Fruit fly (Drosophila melanogaster) whole organism, embryonic: ENCODE data around the gene bnl.

Source experiments
- Blimp-1 ChIP-seq: fragments of 200-800 bp; sonication (Bioruptor generic); optimal IDR thresholded peaks from 3 replicates; lab custom pipeline; 2018; ENCODE audit warnings: missing biosample characterization, missing genetic modification characterization, mild to moderate bottlenecking, moderate library complexity, missing genetic modification reagents
- Bteb2 ChIP-seq: fragments of 200-800 bp; sonication (Bioruptor generic); optimal IDR thresholded peaks from 2 replicates; lab custom pipeline; 2016; ENCODE audit warnings: missing biosample characterization, missing genetic modification characterization
- CG10267 ChIP-seq: fragments of 200-800 bp; sonication (Bioruptor generic); optimal IDR thresholded peaks from 2 replicates; lab custom pipeline; 2018; ENCODE audit warnings: missing biosample characterization, mild to moderate bottlenecking, missing genetic modification characterization, moderate library complexity
- CG10979 ChIP-seq: fragments of 200-800 bp; sonication (Bioruptor generic); optimal IDR thresholded peaks from 2 replicates; lab custom pipeline; 2018; ENCODE audit warnings: missing biosample characterization, mild to moderate bottlenecking, missing genetic modification characterization, moderate library complexity
- CG11504 ChIP-seq: fragments of 200-800 bp; sonication (Bioruptor generic); optimal IDR thresholded peaks from 3 replicates; lab custom pipeline; 2019; ENCODE audit warnings: missing biosample characterization, mild to moderate bottlenecking, missing genetic modification characterization, moderate library complexity
- CG12219 ChIP-seq: fragments of 200-800 bp; sonication (Bioruptor generic); optimal IDR thresholded peaks from 3 replicates; lab custom pipeline; 2018; ENCODE audit warnings: missing biosample characterization, mild to moderate bottlenecking, missing genetic modification characterization
- CG12391 ChIP-seq: fragments of 200-800 bp; sonication (Bioruptor generic); optimal IDR thresholded peaks from 3 replicates; lab custom pipeline; 2018; ENCODE audit warnings: missing biosample characterization, mild to moderate bottlenecking, missing genetic modification characterization, moderate library complexity
- CG13424 ChIP-seq: fragments of 200-800 bp; sonication (Bioruptor generic); optimal IDR thresholded peaks from 2 replicates; lab custom pipeline; 2019; ENCODE audit warnings: missing biosample characterization, mild to moderate bottlenecking, missing genetic modification characterization, moderate library complexity
- CG13775 ChIP-seq: fragments of 200-800 bp; sonication (Bioruptor generic); optimal IDR thresholded peaks from 3 replicates; lab custom pipeline; 2017; ENCODE audit warnings: missing biosample characterization, mild to moderate bottlenecking, missing genetic modification characterization
- CG14441 ChIP-seq: fragments of 200-800 bp; sonication (Bioruptor generic); IDR thresholded peaks from 2 replicates; pipeline ENCODE4 v1.3.6; 2022; ENCODE audit warnings: missing biosample characterization, missing genetic modification characterization
- CG14710 ChIP-seq: fragments of 200-800 bp; sonication (Bioruptor generic); optimal IDR thresholded peaks from 3 replicates; lab custom pipeline; 2019; ENCODE audit warnings: missing biosample characterization, mild to moderate bottlenecking, missing genetic modification characterization, moderate library complexity
- CG15073 ChIP-seq: fragments of 200-800 bp; sonication (Bioruptor generic); optimal IDR thresholded peaks from 2 replicates; lab custom pipeline; 2016; ENCODE audit warnings: missing biosample characterization, missing genetic modification characterization
- CG17186 ChIP-seq: fragments of 200-800 bp; sonication (Bioruptor generic); optimal IDR thresholded peaks from 3 replicates; lab custom pipeline; 2017; ENCODE audit warnings: missing biosample characterization, missing genetic modification reagents, missing genetic modification characterization
- CG17361 ChIP-seq: fragments of 200-800 bp; sonication (Bioruptor generic); IDR thresholded peaks from 3 replicates; pipeline ENCODE4 v1.3.6; 2022; ENCODE audit warnings: missing biosample characterization, missing genetic modification characterization
- CG17802 ChIP-seq: fragments of 200-800 bp; sonication (Bioruptor generic); optimal IDR thresholded peaks from 2 replicates; lab custom pipeline; 2018; ENCODE audit warnings: missing biosample characterization, mild to moderate bottlenecking, missing genetic modification characterization, moderate library complexity
- CG17829 ChIP-seq: fragments of 200-800 bp; optimal IDR thresholded peaks from 2 replicates; lab custom pipeline; 2019; ENCODE audit warnings: missing biosample characterization, mild to moderate bottlenecking, missing genetic modification characterization, moderate library complexity
- CG2199 ChIP-seq: fragments of 200-800 bp; sonication (Bioruptor generic); IDR thresholded peaks from 3 replicates; pipeline ENCODE4 v1.3.6; 2022; ENCODE audit warnings: missing biosample characterization, missing genetic modification characterization
- CG2712 ChIP-seq: fragments of 200-800 bp; optimal IDR thresholded peaks from 3 replicates; lab custom pipeline; 2019; ENCODE audit warnings: missing biosample characterization, mild to moderate bottlenecking, missing genetic modification characterization, moderate library complexity
- CG3163 ChIP-seq: fragments of 200-800 bp; sonication (Bioruptor generic); optimal IDR thresholded peaks from 3 replicates; lab custom pipeline; 2016; ENCODE audit warnings: missing biosample characterization, missing genetic modification characterization
- CG32532 ChIP-seq: fragments of 200-800 bp; sonication (Bioruptor generic); IDR thresholded peaks from 2 replicates; pipeline ENCODE4 v1.3.6; 2022; ENCODE audit warnings: missing biosample characterization, missing genetic modification characterization
- CG3847 ChIP-seq: fragments of 200-800 bp; sonication (Bioruptor generic); IDR thresholded peaks from 2 replicates; pipeline ENCODE4 v1.3.6; 2022; ENCODE audit warnings: missing biosample characterization, missing genetic modification characterization
- CG5180 ChIP-seq: fragments of 200-800 bp; sonication (Bioruptor generic); optimal IDR thresholded peaks from 3 replicates; lab custom pipeline; 2017; ENCODE audit warnings: missing biosample characterization, missing genetic modification characterization, mild to moderate bottlenecking, moderate library complexity, missing genetic modification reagents
- CG6813 ChIP-seq: fragments of 200-800 bp; sonication (Bioruptor generic); optimal IDR thresholded peaks from 2 replicates; lab custom pipeline; 2017; ENCODE audit warnings: missing biosample characterization, missing genetic modification characterization, mild to moderate bottlenecking, moderate library complexity, missing genetic modification reagents
- CG7357 ChIP-seq: fragments of 200-800 bp; sonication (Bioruptor generic); IDR thresholded peaks from 3 replicates; pipeline ENCODE4 v1.3.6; 2022; ENCODE audit warnings: missing biosample characterization, missing genetic modification characterization
- CG7745 ChIP-seq: fragments of 200-800 bp; sonication (Bioruptor generic); optimal IDR thresholded peaks from 2 replicates; lab custom pipeline; 2018; ENCODE audit warnings: missing biosample characterization, mild to moderate bottlenecking, missing genetic modification characterization, moderate library complexity
- CG9727 ChIP-seq: fragments of 200-800 bp; sonication (Bioruptor generic); optimal IDR thresholded peaks from 3 replicates; lab custom pipeline; 2017; ENCODE audit warnings: missing biosample characterization, mild to moderate bottlenecking, missing genetic modification characterization
- Kr ChIP-seq: fragments of 200-800 bp; sonication (Bioruptor generic); optimal IDR thresholded peaks from 2 replicates; lab custom pipeline; 2017; ENCODE audit warnings: missing biosample characterization, mild to moderate bottlenecking, missing genetic modification characterization
- Lhr ChIP-seq: fragments of 200-800 bp; sonication (Bioruptor generic); optimal IDR thresholded peaks from 3 replicates; lab custom pipeline; 2017; ENCODE audit warnings: mild to moderate bottlenecking, missing biosample characterization, missing genetic modification reagents, missing genetic modification characterization
- Max ChIP-seq: fragments of 200-800 bp; sonication (Bioruptor generic); optimal IDR thresholded peaks from 2 replicates; lab custom pipeline; 2016; ENCODE audit warnings: missing biosample characterization, mild to moderate bottlenecking, missing genetic modification characterization
- Sox102F ChIP-seq: fragments of 200-800 bp; sonication (Bioruptor generic); optimal IDR thresholded peaks from 2 replicates; lab custom pipeline; 2018; ENCODE audit warnings: missing biosample characterization, mild to moderate bottlenecking, missing genetic modification characterization, moderate library complexity
- Sry-δ ChIP-seq: fragments of 200-800 bp; sonication (Bioruptor generic); optimal IDR thresholded peaks from 2 replicates; lab custom pipeline; 2016; ENCODE audit warnings: missing biosample characterization, missing genetic modification characterization
- Ssrp ChIP-seq: fragments of 200-800 bp; sonication (Bioruptor generic); optimal IDR thresholded peaks from 2 replicates; lab custom pipeline; 2018; ENCODE audit warnings: missing biosample characterization, mild to moderate bottlenecking, missing genetic modification characterization, moderate library complexity
- Vsx1 ChIP-seq: fragments of 200-800 bp; sonication (Bioruptor generic); optimal IDR thresholded peaks from 2 replicates; lab custom pipeline; 2017; ENCODE audit warnings: missing biosample characterization, mild to moderate bottlenecking, missing genetic modification characterization, missing genetic modification reagents
- chn ChIP-seq: fragments of 200-800 bp; sonication (Bioruptor generic); optimal IDR thresholded peaks from 2 replicates; lab custom pipeline; 2016; ENCODE audit warnings: missing biosample characterization, missing genetic modification characterization
- ems ChIP-seq: fragments of 200-800 bp; sonication (Bioruptor generic); optimal IDR thresholded peaks from 3 replicates; lab custom pipeline; 2016; ENCODE audit warnings: missing biosample characterization, missing genetic modification characterization
- fd64A ChIP-seq: fragments of 200-800 bp; sonication (Bioruptor generic); optimal IDR thresholded peaks from 3 replicates; lab custom pipeline; 2018; ENCODE audit warnings: missing biosample characterization, mild to moderate bottlenecking, missing genetic modification characterization
- gem ChIP-seq: fragments of 200-800 bp; sonication (Bioruptor generic); optimal IDR thresholded peaks from 2 replicates; lab custom pipeline; 2019; ENCODE audit warnings: missing biosample characterization, mild to moderate bottlenecking, missing genetic modification characterization, moderate library complexity
- grn ChIP-seq: fragments of 200-800 bp; sonication (Bioruptor generic); optimal IDR thresholded peaks from 3 replicates; lab custom pipeline; 2017; ENCODE audit warnings: missing biosample characterization, missing genetic modification characterization
- gsb-n ChIP-seq: fragments of 200-800 bp; sonication (Bioruptor generic); optimal IDR thresholded peaks from 3 replicates; lab custom pipeline; 2018; ENCODE audit warnings: missing biosample characterization, mild to moderate bottlenecking, missing genetic modification characterization
- hbn ChIP-seq: fragments of 200-800 bp; sonication (Bioruptor generic); IDR thresholded peaks from 2 replicates; pipeline ENCODE4 v1.3.6; 2022; ENCODE audit warnings: missing biosample characterization, missing genetic modification characterization; ENCODE audit not compliant: partially characterized antibody
- ken ChIP-seq: fragments of 200-800 bp; sonication (Bioruptor generic); IDR thresholded peaks from 3 replicates; pipeline ENCODE4 v1.3.6; 2022; ENCODE audit warnings: missing biosample characterization, missing genetic modification characterization
- knrl ChIP-seq: fragments of 200-800 bp; sonication (Bioruptor generic); IDR thresholded peaks from 3 replicates; pipeline ENCODE4 v1.3.6; 2022; ENCODE audit warnings: missing biosample characterization, missing genetic modification characterization; ENCODE audit not compliant: partially characterized antibody
- lbe ChIP-seq: fragments of 200-800 bp; sonication (Bioruptor generic); optimal IDR thresholded peaks from 2 replicates; lab custom pipeline; 2016; ENCODE audit warnings: missing biosample characterization, mild to moderate bottlenecking, missing genetic modification characterization
- nau ChIP-seq: fragments of 200-800 bp; sonication (Bioruptor generic); optimal IDR thresholded peaks from 3 replicates; lab custom pipeline; 2017; ENCODE audit warnings: missing biosample characterization, mild to moderate bottlenecking, missing genetic modification characterization, missing genetic modification reagents
- nmo ChIP-seq: fragments of 200-800 bp; sonication (Bioruptor generic); optimal IDR thresholded peaks from 2 replicates; lab custom pipeline; 2018; ENCODE audit warnings: missing biosample characterization, mild to moderate bottlenecking, missing genetic modification characterization, moderate library complexity
- otp ChIP-seq: fragments of 200-800 bp; sonication (Bioruptor generic); IDR thresholded peaks from 3 replicates; pipeline ENCODE4, ENCODE4 v1.3.6; 2022; ENCODE audit warnings: missing biosample characterization, missing genetic modification characterization
- repo ChIP-seq: fragments of 200-800 bp; sonication (Bioruptor generic); optimal IDR thresholded peaks from 2 replicates; lab custom pipeline; 2016; ENCODE audit warnings: missing biosample characterization, missing genetic modification characterization
- sim ChIP-seq: fragments of 200-800 bp; sonication (Bioruptor generic); IDR thresholded peaks from 2 replicates; pipeline ENCODE4 v1.3.6; 2022; ENCODE audit warnings: missing biosample characterization, missing genetic modification characterization
- twi ChIP-seq: fragments of 200-800 bp; optimal IDR thresholded peaks from 2 replicates; lab custom pipeline; 2019; ENCODE audit warnings: missing biosample characterization, mild to moderate bottlenecking, missing genetic modification characterization, moderate library complexity
- tx ChIP-seq: fragments of 200-800 bp; sonication (Bioruptor generic); optimal IDR thresholded peaks from 2 replicates; lab custom pipeline; 2016; ENCODE audit warnings: missing biosample characterization, missing genetic modification characterization
- z ChIP-seq: fragments of 200-800 bp; sonication (Bioruptor generic); IDR thresholded peaks from 3 replicates; pipeline ENCODE4 v1.3.6; 2022; ENCODE audit warnings: missing biosample characterization, missing genetic modification characterization

bnl gene

DNA sequence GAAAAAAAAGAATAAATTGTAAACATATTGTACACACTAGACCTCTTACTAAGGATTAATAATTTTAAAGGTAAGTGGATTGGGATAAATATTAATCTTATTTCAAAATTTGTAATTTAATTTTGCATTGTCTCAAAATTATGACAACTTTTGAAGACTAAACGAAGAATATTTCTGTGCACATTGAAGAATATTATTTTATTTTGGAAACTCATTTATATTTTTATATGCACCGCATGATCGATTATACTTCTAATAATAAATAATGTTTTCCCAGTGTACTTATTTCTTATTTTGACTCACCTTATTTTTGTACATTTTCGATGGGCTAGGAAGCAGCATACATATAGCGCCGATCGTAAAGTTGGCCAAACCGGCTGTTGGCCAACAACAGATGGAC, 7.3 kb upstream of the bnl start (continued):
- TF ChIP-seq Max: no peak
- peak; percentile 10 for TF ChIP-seq CG11504 (tag; lab: Kevin White, UChicago)
- TF ChIP-seq CG9727 (GFP tag; lab: Kevin White, UChicago): no peak
- TF ChIP-seq CG10267 (tag; lab: Kevin White, UChicago): peak; percentile 18
- TF ChIP-seq CG7745 (tag; lab: Kevin White, UChicago): no peak
- no peak for TF ChIP-seq twi (tag; lab: Kevin White, UChicago)
- TF ChIP-seq CG17829: peak; percentile 33
- TF ChIP-seq CG32532 (GFP tag; lab: Robert Waterston, UW): no peak
- TF ChIP-seq CG2199 (GFP tag; lab: Robert Waterston, UW): no peak
- no peak for TF ChIP-seq chn (GFP tag; lab: Kevin White, UChicago)
- TF ChIP-seq CG14441: no peak
- no peak for TF ChIP-seq hbn (GFP tag; lab: Robert Waterston, UW)
- no peak for TF ChIP-seq repo (GFP tag; lab: Kevin White, UChicago)
- TF ChIP-seq CG5180 (GFP tag; lab: Kevin White, UChicago): no peak
- TF ChIP-seq Ssrp: no peak
- no peak for TF ChIP-seq tx (GFP tag; lab: Kevin White, UChicago)
- no peak for TF ChIP-seq CG13424
- TF ChIP-seq CG14710 (tag; lab: Kevin White, UChicago): peak; percentile 35
- no peak for TF ChIP-seq CG3163 (GFP tag; lab: Kevin White, UChicago)
- peak; percentile 35 for TF ChIP-seq Blimp-1
- TF ChIP-seq gsb-n (tag; lab: Kevin White, UChicago): no peak
- TF ChIP-seq grn (GFP tag; lab: Kevin White, UChicago): no peak
- no peak for TF ChIP-seq lbe (GFP tag; lab: Kevin White, UChicago)
- no peak for TF ChIP-seq CG3847 (GFP tag; lab: Robert Waterston, UW)
- TF ChIP-seq CG15073 (GFP tag; lab: Kevin White, UChicago): no peak
- no peak for TF ChIP-seq CG12391 (tag; lab: Kevin White, UChicago)
- TF ChIP-seq CG10979 (tag; lab: Kevin White, UChicago): peak; percentile 54
- TF ChIP-seq knrl (GFP tag; lab: Robert Waterston, UW): no peak
- TF ChIP-seq CG6813 (GFP tag; lab: Kevin White, UChicago): no peak
- no peak for TF ChIP-seq CG13775
- TF ChIP-seq Sox102F: no peak
- no peak for TF ChIP-seq fd64A (GFP tag; lab: Kevin White, UChicago)
- TF ChIP-seq nau (GFP tag; lab: Kevin White, UChicago): no peak
- no peak for TF ChIP-seq ken
- no peak for TF ChIP-seq gem (tag; lab: Kevin White, UChicago)
- TF ChIP-seq otp (GFP tag; lab: Robert Waterston, UW): no peak
- TF ChIP-seq ems: no peak
- no peak for TF ChIP-seq CG7357 (GFP tag; lab: Robert Waterston, UW)
- TF ChIP-seq CG17802 (tag; lab: Kevin White, UChicago): no peak
- no peak for TF ChIP-seq Sry-δ (GFP tag; lab: Kevin White, UChicago)
- TF ChIP-seq Vsx1 (GFP tag; lab: Kevin White, UChicago): no peak
- TF ChIP-seq Bteb2 (GFP tag; lab: Kevin White, UChicago): no peak
- TF ChIP-seq CG12219: no peak
- peak; percentile 49 for TF ChIP-seq CG2712 (tag; lab: Kevin White, UChicago)
- TF ChIP-seq z (GFP tag; lab: Robert Waterston, UW): no peak
- peak; percentile 54; the same call in 2 of the 3 replicates for TF ChIP-seq CG17361
- TF ChIP-seq Lhr: no peak
- TF ChIP-seq CG17186 (GFP tag; lab: Kevin White, UChicago): no peak
- TF ChIP-seq sim: no peak
- TF ChIP-seq nmo: peak; percentile 26
- no peak for TF ChIP-seq Kr (GFP tag; lab: Kevin White, UChicago)
